Fruit fly (Drosophila melanogaster): ENCODE data around the gene CG13088.

DNA sequence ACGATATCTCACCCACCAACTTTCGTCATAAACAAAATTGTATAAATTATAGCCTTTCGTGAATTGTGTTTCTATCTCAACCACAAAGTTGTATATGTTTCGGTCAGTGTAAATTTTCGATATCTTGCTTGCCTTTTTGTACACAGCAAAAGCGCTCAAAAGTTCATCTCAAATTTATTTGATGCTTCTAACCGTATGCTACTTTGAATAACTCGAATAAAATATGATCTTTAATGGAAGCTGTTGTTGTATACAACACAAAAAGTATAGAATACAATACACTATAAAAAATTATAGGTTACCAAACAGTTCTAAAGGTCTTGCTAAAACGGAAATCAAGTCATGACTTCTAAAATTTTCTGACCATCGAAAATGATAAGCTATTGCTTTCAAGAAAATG, 36.2 kb downstream of the CG13088 start:
- TF ChIP-seq psq (optimal IDR thresholded peaks at IDR 0.05) (no peak), EcR (GFP tag; optimal IDR thresholded peaks at IDR 0.05) (no peak), Dll (optimal IDR thresholded peaks at IDR 0.05) (no peak)

Data from whole organism.